Fruit fly (Drosophila melanogaster) whole organism, adult: ENCODE measurements around the gene pyd.
A peak's percentile ranks its signal among the peaks of the same experiment; 100 is the strongest.

Experiments used
- CG11617 ChIP-seq: fragments of 200-800 bp; sonication (Bioruptor generic); optimal IDR thresholded peaks from 2 replicates; lab custom pipeline; 2017; ENCODE audit warnings: mild to moderate bottlenecking, missing biosample characterization, missing genetic modification reagents, missing genetic modification characterization
- CG12768 ChIP-seq: fragments of 200-800 bp; sonication (Bioruptor generic); optimal IDR thresholded peaks from 2 replicates; lab custom pipeline; 2017; ENCODE audit warnings: missing biosample characterization, missing genetic modification characterization, mild to moderate bottlenecking, moderate library complexity, missing genetic modification reagents
- CG14711 ChIP-seq: fragments of 200-800 bp; sonication (Bioruptor generic); optimal IDR thresholded peaks from 2 replicates; lab custom pipeline; 2018; ENCODE audit warnings: missing biosample characterization, mild to moderate bottlenecking, missing genetic modification characterization, moderate library complexity
- CG1620 ChIP-seq: fragments of 200-800 bp; sonication (Bioruptor generic); optimal IDR thresholded peaks from 2 replicates; lab custom pipeline; 2016; ENCODE audit warnings: missing biosample characterization, missing genetic modification characterization
- CG33017 ChIP-seq: fragments of 200-800 bp; sonication (Bioruptor generic); optimal IDR thresholded peaks from 2 replicates; lab custom pipeline; 2018; ENCODE audit warnings: missing biosample characterization, mild to moderate bottlenecking, missing genetic modification characterization, moderate library complexity
- CG5204 ChIP-seq: fragments of 200-800 bp; sonication (Bioruptor generic); optimal IDR thresholded peaks from 2 replicates; lab custom pipeline; 2016; ENCODE audit warnings: missing biosample characterization, missing genetic modification characterization
- CG7045 ChIP-seq: fragments of 200-800 bp; sonication (Bioruptor generic); optimal IDR thresholded peaks from 2 replicates; lab custom pipeline; 2017; ENCODE audit warnings: missing biosample characterization, mild to moderate bottlenecking, missing genetic modification characterization
- CG7101 ChIP-seq: fragments of 200-800 bp; sonication (Bioruptor generic); optimal IDR thresholded peaks from 2 replicates; lab custom pipeline; 2018; ENCODE audit warnings: missing biosample characterization, mild to moderate bottlenecking, missing genetic modification characterization, moderate library complexity
- Clk ChIP-seq: fragments of 200-800 bp; sonication (Bioruptor generic); optimal IDR thresholded peaks from 2 replicates; lab custom pipeline; 2017; ENCODE audit warnings: missing biosample characterization, missing genetic modification characterization
- Crg-1 ChIP-seq: fragments of 200-800 bp; sonication (Bioruptor generic); optimal IDR thresholded peaks from 2 replicates; lab custom pipeline; 2016; ENCODE audit warnings: missing biosample characterization, missing genetic modification characterization
- Hr96 ChIP-seq: fragments of 200-800 bp; sonication (Bioruptor generic); optimal IDR thresholded peaks from 2 replicates; lab custom pipeline; 2016; ENCODE audit warnings: missing biosample characterization, missing genetic modification characterization
- Mnt ChIP-seq: fragments of 200-800 bp; sonication (Bioruptor generic); optimal IDR thresholded peaks from 2 replicates; lab custom pipeline; 2016; ENCODE audit warnings: missing biosample characterization, mild to moderate bottlenecking, missing genetic modification characterization
- bab1 ChIP-seq: fragments of 200-800 bp; sonication (Bioruptor generic); optimal IDR thresholded peaks from 3 replicates; lab custom pipeline; 2019; ENCODE audit warnings: missing biosample characterization, mild to moderate bottlenecking, missing genetic modification characterization, moderate library complexity
- cic ChIP-seq: fragments of 200-800 bp; sonication (Bioruptor generic); optimal IDR thresholded peaks from 2 replicates; lab custom pipeline; 2017; ENCODE audit warnings: missing biosample characterization, mild to moderate bottlenecking, missing genetic modification characterization, moderate library complexity
- cnc ChIP-seq, 2 experiments: fragments of >200 bp; optimal IDR thresholded peaks; 2 replicates each; lab custom pipeline; 2017
- kay ChIP-seq: fragments of 200-800 bp; sonication (Bioruptor generic); peaks from one replicate; lab custom pipeline; 2016; ENCODE audit warnings: missing biosample characterization, missing genetic modification characterization, borderline replicate concordance
- ovo ChIP-seq: fragments of 200-800 bp; sonication (Bioruptor generic); optimal IDR thresholded peaks from 2 replicates; lab custom pipeline; 2016; ENCODE audit warnings: missing biosample characterization, missing genetic modification characterization
- pad ChIP-seq: fragments of 200-800 bp; sonication (Bioruptor generic); optimal IDR thresholded peaks from 3 replicates; lab custom pipeline; 2017; ENCODE audit warnings: missing biosample characterization, missing genetic modification characterization, mild to moderate bottlenecking, moderate library complexity, missing genetic modification reagents
- tj ChIP-seq: fragments of 200-800 bp; sonication (Bioruptor generic); optimal IDR thresholded peaks from 3 replicates; lab custom pipeline; 2017; ENCODE audit warnings: missing biosample characterization, mild to moderate bottlenecking, missing genetic modification characterization, moderate library complexity
- toe ChIP-seq: fragments of 200-800 bp; sonication (Bioruptor generic); optimal IDR thresholded peaks from 2 replicates; lab custom pipeline; 2016; ENCODE audit warnings: missing biosample characterization, missing genetic modification characterization

The pyd gene

dm6 chr3R:8821623-8822022, 110.1 kb downstream of the pyd start, which contains the start of gene CG8369:
Gene CG8369, plus strand, starts transcription at chr3R:8822008.
- TF ChIP-seq bab1 (GFP tag; lab: Kevin White, UChicago): no peak
- no peak for TF ChIP-seq CG1620 (GFP tag; lab: Kevin White, UChicago)
- no peak for TF ChIP-seq toe (GFP tag; lab: Kevin White, UChicago)
- peak; percentile 34 for TF ChIP-seq CG33017 (tag; lab: Kevin White, UChicago)
- TF ChIP-seq CG12768: peak; percentile 56
- peak; percentile 89 for TF ChIP-seq cic
- no peak for TF ChIP-seq CG5204
- TF ChIP-seq Mnt: no peak
- TF ChIP-seq Crg-1: no peak
- no peak for TF ChIP-seq CG14711 (tag; lab: Kevin White, UChicago)
- peak; percentile 19 for TF ChIP-seq tj
- TF ChIP-seq CG7101: peak; percentile 1
- peak; percentile 1 for TF ChIP-seq ovo (GFP tag; lab: Kevin White, UChicago)

- TF ChIP-seq cic: peak; percentile 73
- TF ChIP-seq CG5204: no peak
- peak; percentile 37 for TF ChIP-seq tj
- peak; percentile 72 for TF ChIP-seq CG7101
- TF ChIP-seq CG11617 (GFP tag; lab: Kevin White, UChicago): peak; percentile 39
- peak; percentile 71 for TF ChIP-seq Crg-1
- peak; percentile 61 for TF ChIP-seq toe (GFP tag; lab: Kevin White, UChicago)
- TF ChIP-seq kay (GFP tag; lab: Kevin White, UChicago): peak; percentile 100
- peak; percentile 69 for TF ChIP-seq CG33017 (tag; lab: Kevin White, UChicago)
- TF ChIP-seq Clk (GFP tag; lab: Kevin White, UChicago): peak; percentile 49
- TF ChIP-seq cnc (optimal IDR thresholded peaks at IDR 0.05; lab: Kevin White, UChicago): no peak
- peak; percentile 66 for TF ChIP-seq Mnt
- peak; percentile 28 for TF ChIP-seq ovo (GFP tag; lab: Kevin White, UChicago)
- TF ChIP-seq CG1620 (GFP tag; lab: Kevin White, UChicago): peak; percentile 86
- TF ChIP-seq CG14711 (tag; lab: Kevin White, UChicago): peak; percentile 100
- TF ChIP-seq bab1 (GFP tag; lab: Kevin White, UChicago): peak; percentile 86
- peak; percentile 18 for TF ChIP-seq CG12768
- TF ChIP-seq pad (GFP tag; lab: Kevin White, UChicago): peak; percentile 44
- peak; percentile 29 for TF ChIP-seq CG7045 (GFP tag; lab: Kevin White, UChicago)
- peak; percentile 76 for TF ChIP-seq Hr96
These were observed 111.2 kb downstream of the pyd start, which contains the start of gene aqz for dm6 chr3R:8820428-8820912. Gene aqz, minus strand, starts transcription at chr3R:8820682.

dm6 chr3R:8819551-8820057, 112.1 kb downstream of the pyd start:
- TF ChIP-seq Hr96: no peak
- TF ChIP-seq cnc (optimal IDR thresholded peaks at IDR 0.05; lab: Kevin White, UChicago): peak in 1 of 2 experiments; percentile 17
- TF ChIP-seq pad (GFP tag; lab: Kevin White, UChicago): peak; percentile 95
- peak; percentile 41 for TF ChIP-seq CG11617 (GFP tag; lab: Kevin White, UChicago)
- TF ChIP-seq CG33017 (tag; lab: Kevin White, UChicago): peak; percentile 57
- TF ChIP-seq CG14711 (tag; lab: Kevin White, UChicago): peak; percentile 7
- TF ChIP-seq Crg-1: peak; percentile 75
- TF ChIP-seq CG5204: peak; percentile 29
- TF ChIP-seq CG1620 (GFP tag; lab: Kevin White, UChicago): no peak
- peak; percentile 97 for TF ChIP-seq kay (GFP tag; lab: Kevin White, UChicago)
- peak; percentile 57 for TF ChIP-seq CG12768
- TF ChIP-seq Clk (GFP tag; lab: Kevin White, UChicago): peak; percentile 64
- peak; percentile 46 for TF ChIP-seq toe (GFP tag; lab: Kevin White, UChicago)
- TF ChIP-seq ovo (GFP tag; lab: Kevin White, UChicago): peak; percentile 74
- peak; percentile 39 for TF ChIP-seq CG7101
- TF ChIP-seq CG7045 (GFP tag; lab: Kevin White, UChicago): peak; percentile 50
- TF ChIP-seq bab1 (GFP tag; lab: Kevin White, UChicago): peak; percentile 13
- TF ChIP-seq Mnt: peak; percentile 78
- TF ChIP-seq cic: peak; percentile 93
- TF ChIP-seq tj: peak; percentile 22

- TF ChIP-seq Mnt: no peak
- TF ChIP-seq Clk (GFP tag; lab: Kevin White, UChicago): peak; percentile 22
- no peak for TF ChIP-seq tj
- TF ChIP-seq Crg-1: no peak
These were observed 113.5 kb downstream of the pyd start for dm6 chr3R:8818239-8818638.

dm6 chr3R:8815074-8815473, 116.6 kb downstream of the pyd start:
- peak; percentile 28 for TF ChIP-seq tj
- TF ChIP-seq Clk (GFP tag; lab: Kevin White, UChicago): peak; percentile 0
- TF ChIP-seq CG7101: no peak
- peak; percentile 0 for TF ChIP-seq CG1620 (GFP tag; lab: Kevin White, UChicago)

dm6 chr3R:8814029-8814647, 117.6 kb downstream of the pyd start:
- TF ChIP-seq CG5204 (no peak), CG33017 (tag; lab: Kevin White, UChicago) (no peak), tj (peak; percentile 89), CG11617 (GFP tag; lab: Kevin White, UChicago) (no peak), ovo (GFP tag; lab: Kevin White, UChicago) (no peak), Crg-1 (no peak), CG12768 (no peak), CG14711 (tag; lab: Kevin White, UChicago) (no peak), pad (GFP tag; lab: Kevin White, UChicago) (no peak), kay (GFP tag; lab: Kevin White, UChicago) (peak; percentile 76), CG7045 (GFP tag; lab: Kevin White, UChicago) (no peak), cnc (optimal IDR thresholded peaks at IDR 0.05; lab: Kevin White, UChicago) (no peak), CG7101 (no peak), Hr96 (no peak), Clk (GFP tag; lab: Kevin White, UChicago) (no peak), toe (GFP tag; lab: Kevin White, UChicago) (no peak), Mnt (peak; percentile 66), cic (peak; percentile 20), CG1620 (GFP tag; lab: Kevin White, UChicago) (no peak), bab1 (GFP tag; lab: Kevin White, UChicago) (peak; percentile 2)
